Fruit fly (Drosophila melanogaster): ENCODE results near the gene CG5346.

dm6 chr3R:22539762-22540161 is 11.3 kb upstream of the CG5346 start, which contains the start of gene CG5326:
- TF ChIP-seq psq (optimal IDR thresholded peaks at IDR 0.05) (no peak), insv (optimal IDR thresholded peaks at IDR 0.05) (no peak)
